Worm (Caenorhabditis elegans) whole organism, L2 larva: ENCODE measurements around the gene rps-4.

ENCODE experiments used
- R02D3.7 ChIP-seq: fragments of 150-350 bp; optimal IDR thresholded peaks from 2 replicates; lab custom pipeline; 2014; ENCODE audit warnings: missing biosample characterization, missing genetic modification characterization
- ama-1 ChIP-seq: fragments of 150-350 bp; optimal IDR thresholded peaks from 2 replicates; lab custom pipeline; 2018; ENCODE audit warnings: inconsistent platforms
- crh-2 ChIP-seq: sonication (generic microtip); optimal IDR thresholded peaks from 2 replicates; lab custom pipeline; 2017; ENCODE audit warnings: missing biosample characterization, missing genetic modification characterization
- lin-39 ChIP-seq: fragments of 150-350 bp; optimal IDR thresholded peaks from 2 replicates; lab custom pipeline; 2014; ENCODE audit warnings: missing biosample characterization, missing genetic modification reagents, missing genetic modification characterization
- nhr-25 ChIP-seq: fragments of 150-350 bp; sonication (generic microtip); optimal IDR thresholded peaks from 3 replicates; lab custom pipeline; 2014; ENCODE audit warnings: missing biosample characterization, missing genetic modification characterization
- nhr-6 ChIP-seq: fragments of 150-350 bp; optimal IDR thresholded peaks from 2 replicates; lab custom pipeline; 2014; ENCODE audit warnings: missing biosample characterization, missing genetic modification characterization
- sma-9 ChIP-seq, 2 experiments: fragments of 150-350 bp in 1 of 2; sonication (generic microtip) in 1 of 2; optimal IDR thresholded peaks; 2 replicates each; lab custom pipeline; 2014 to 2016; ENCODE audit warnings: missing genetic modification characterization in 2 of 2, mild to moderate bottlenecking in 1 of 2, missing biosample characterization in 1 of 2, missing compliant biosample characterization in 1 of 2, missing genetic modification reagents in 1 of 2, moderate library complexity in 1 of 2
- unc-39 ChIP-seq: fragments of 150-350 bp; optimal IDR thresholded peaks from 2 replicates; lab custom pipeline; 2014; ENCODE audit warnings: missing biosample characterization, missing genetic modification characterization
- ztf-11 ChIP-seq: sonication (generic microtip); optimal IDR thresholded peaks from 2 replicates; lab custom pipeline; 2017; ENCODE audit warnings: missing biosample characterization, missing genetic modification characterization

DNA sequence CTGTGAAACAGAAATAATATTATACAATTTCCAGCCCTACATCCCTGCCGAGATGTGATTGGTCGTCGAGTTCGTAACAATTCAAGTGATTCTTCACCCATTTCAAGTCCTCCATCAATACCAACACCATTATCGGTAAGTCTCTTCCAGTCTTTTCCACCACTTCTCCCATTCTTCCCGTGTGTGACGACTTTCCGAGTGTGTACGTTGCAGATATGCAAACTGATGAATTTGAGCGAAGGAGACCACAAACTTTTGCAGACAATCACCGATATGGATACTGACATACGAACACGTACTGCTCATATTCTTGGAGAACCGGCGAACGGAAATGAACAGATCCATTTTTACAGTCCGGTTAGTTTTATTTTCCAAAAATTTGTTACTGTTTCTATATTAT, 33.0 kb downstream of the rps-4 start:
- TF ChIP-seq lin-39 (no peak), nhr-25 (tag; lab: Kevin White, UChicago) (no peak), ama-1 (lab: Kevin White, UChicago) (peak; percentile 79), ztf-11 (tag; lab: Kevin White, UChicago) (no peak), nhr-6 (tag; lab: Kevin White, UChicago) (no peak), unc-39 (tag; lab: Kevin White, UChicago) (no peak), R02D3.7 (tag; lab: Kevin White, UChicago) (no peak), crh-2 (tag; lab: Kevin White, UChicago) (no peak), sma-9 (GFP tag; optimal IDR thresholded peaks at IDR 0.05; lab: Kevin White, UChicago) (no peak), sma-9 (tag; optimal IDR thresholded peaks at IDR 0.05; lab: Kevin White, UChicago) (no peak)
